Worm (Caenorhabditis elegans) whole organism, L4 larva: Measurements from ENCODE around the gene srab-16.

Experiments used
- D1046.2 ChIP-seq: fragments of 200-800 bp; sonication (Bioruptor generic); IDR thresholded peaks from 2 replicates; pipeline ENCODE4 v1.3.6; 2022; ENCODE audit warnings: missing genetic modification characterization, missing compliant biosample characterization
- F10B5.3 ChIP-seq: sonication (generic microtip); optimal IDR thresholded peaks from 2 replicates; lab custom pipeline; 2016; ENCODE audit warnings: mild to moderate bottlenecking, missing genetic modification characterization, missing compliant biosample characterization
- F44E2.7 ChIP-seq: fragments of 200-800 bp; sonication (Bioruptor generic); IDR thresholded peaks from 2 replicates; pipeline ENCODE4 v2.1.2; 2022; ENCODE audit warnings: missing genetic modification characterization, missing compliant biosample characterization
- Y48G9A.11 ChIP-seq: fragments of 200-800 bp; sonication (Bioruptor generic); IDR thresholded peaks from 2 replicates; pipeline ENCODE4 v1.3.6; 2022; ENCODE audit warnings: missing genetic modification reagents, missing genetic modification characterization, missing compliant biosample characterization
- Y5F2A.4 ChIP-seq: fragments of 200-800 bp; sonication (Bioruptor generic); optimal IDR thresholded peaks from 2 replicates; lab custom pipeline; 2018; ENCODE audit warnings: mild to moderate bottlenecking, missing genetic modification characterization, missing compliant biosample characterization
- ZK337.2 ChIP-seq: fragments of 200-800 bp; sonication (Bioruptor generic); IDR thresholded peaks from 2 replicates; pipeline ENCODE4 v1.3.6; 2022; ENCODE audit warnings: missing genetic modification reagents, missing genetic modification characterization, missing compliant biosample characterization
- aha-1 ChIP-seq: fragments of 150-350 bp; peaks from one replicate; lab custom pipeline; 2014; ENCODE audit warnings: missing biosample characterization, missing genetic modification characterization
- aly-2 ChIP-seq: sonication (generic microtip); optimal IDR thresholded peaks from 2 replicates; lab custom pipeline; 2018; ENCODE audit warnings: missing biosample characterization, missing genetic modification characterization
- ama-1 ChIP-seq: fragments of 150-350 bp; optimal IDR thresholded peaks from 2 replicates; lab custom pipeline; 2014; ENCODE audit warnings: inconsistent platforms, mixed read lengths
- arid-1 ChIP-seq: fragments of 200-800 bp; sonication (Bioruptor generic); conservative IDR thresholded peaks from 2 replicates; pipeline ENCODE4 v1.3.6; 2022; ENCODE audit warnings: missing genetic modification reagents, missing genetic modification characterization, missing compliant biosample characterization
- ceh-20 ChIP-seq: fragments of 200-800 bp; sonication (Bioruptor generic); IDR thresholded peaks from 2 replicates; pipeline ENCODE4 v1.3.6; 2022; ENCODE audit warnings: missing genetic modification reagents, missing genetic modification characterization, missing compliant biosample characterization
- ceh-44 ChIP-seq: fragments of 200-800 bp; sonication (Bioruptor generic); IDR thresholded peaks from 2 replicates; pipeline ENCODE4 v1.3.6; 2022; ENCODE audit warnings: missing genetic modification reagents, missing genetic modification characterization, missing compliant biosample characterization
- ceh-82 ChIP-seq: sonication (generic microtip); optimal IDR thresholded peaks from 2 replicates; lab custom pipeline; 2017; ENCODE audit warnings: missing biosample characterization, missing genetic modification characterization
- ctbp-1 ChIP-seq: fragments of 200-800 bp; sonication (Bioruptor generic); IDR thresholded peaks from 2 replicates; pipeline ENCODE4 v1.3.6; 2022; ENCODE audit warnings: missing genetic modification reagents, missing genetic modification characterization, missing compliant biosample characterization
- daf-12 ChIP-seq: fragments of 150-350 bp; optimal IDR thresholded peaks from 2 replicates; lab custom pipeline; 2014; ENCODE audit warnings: missing biosample characterization, missing genetic modification reagents, missing genetic modification characterization
- daf-16 ChIP-seq, 3 experiments: sonication (generic microtip); optimal IDR thresholded peaks; 2 replicates each; lab custom pipeline; 2016 to 2017; ENCODE audit warnings: missing genetic modification characterization in 3 of 3, missing genetic modification reagents in 3 of 3, mild to moderate bottlenecking in 2 of 3, missing compliant biosample characterization in 2 of 3, missing biosample characterization in 1 of 3, moderate library complexity in 1 of 3
- daf-19 ChIP-seq: fragments of 200-800 bp; sonication (Bioruptor generic); conservative IDR thresholded peaks from 2 replicates; pipeline ENCODE4 v1.3.6; 2022; ENCODE audit warnings: missing genetic modification characterization, missing compliant biosample characterization
- dmd-9 ChIP-seq: fragments of 200-800 bp; sonication (Bioruptor generic); IDR thresholded peaks from 2 replicates; pipeline ENCODE4 v1.3.6; 2022; ENCODE audit warnings: missing genetic modification reagents, missing genetic modification characterization, missing compliant biosample characterization
- dpl-1 ChIP-seq: fragments of 150-350 bp; optimal IDR thresholded peaks from 2 replicates; lab custom pipeline; 2014; ENCODE audit warnings: missing biosample characterization, missing genetic modification reagents, missing genetic modification characterization
- egl-27 ChIP-seq: sonication (generic microtip); optimal IDR thresholded peaks from 3 replicates; lab custom pipeline; 2017; ENCODE audit warnings: missing biosample characterization, missing genetic modification reagents, missing genetic modification characterization
- egl-43 ChIP-seq: fragments of 200-800 bp; sonication (Bioruptor generic); IDR thresholded peaks from 2 replicates; pipeline ENCODE4 v1.3.6; 2022; ENCODE audit warnings: missing genetic modification reagents, missing genetic modification characterization, missing compliant biosample characterization
- fkh-10 ChIP-seq: fragments of 150-350 bp; optimal IDR thresholded peaks from 2 replicates; lab custom pipeline; 2014; ENCODE audit warnings: missing biosample characterization, missing genetic modification reagents, missing genetic modification characterization
- fos-1 ChIP-seq: fragments of 150-350 bp; optimal IDR thresholded peaks from 2 replicates; lab custom pipeline; 2014; ENCODE audit warnings: missing biosample characterization, missing genetic modification characterization
- hlh-11 ChIP-seq: fragments of 200-800 bp; sonication (Bioruptor generic); optimal IDR thresholded peaks from 2 replicates; lab custom pipeline; 2018; ENCODE audit warnings: mild to moderate bottlenecking, missing genetic modification characterization, missing compliant biosample characterization
- hlh-30 ChIP-seq: sonication (generic microtip); optimal IDR thresholded peaks from 2 replicates; lab custom pipeline; 2017; ENCODE audit warnings: antibody characterized with exemption, mild to moderate bottlenecking, missing genetic modification characterization, missing compliant biosample characterization; ENCODE audit not compliant: insufficient read depth
- lim-7 ChIP-seq: fragments of 200-800 bp; sonication (Bioruptor generic); IDR thresholded peaks from 2 replicates; pipeline ENCODE4 v1.3.6; 2022; ENCODE audit warnings: missing genetic modification characterization, missing compliant biosample characterization
- lin-1 ChIP-seq: fragments of 200-800 bp; sonication (Bioruptor generic); IDR thresholded peaks from 2 replicates; pipeline ENCODE4 v1.3.6; 2022; ENCODE audit warnings: missing genetic modification reagents, missing genetic modification characterization, missing compliant biosample characterization
- lin-13 ChIP-seq: fragments of 150-350 bp; optimal IDR thresholded peaks from 2 replicates; lab custom pipeline; 2014; ENCODE audit warnings: missing biosample characterization, missing genetic modification reagents, missing genetic modification characterization
- lin-15B ChIP-seq: fragments of 150-350 bp; sonication (generic microtip); optimal IDR thresholded peaks from 3 replicates; lab custom pipeline; 2014; ENCODE audit warnings: missing biosample characterization, missing genetic modification characterization
- lin-29 ChIP-seq: fragments of 200-800 bp; sonication (Bioruptor generic); IDR thresholded peaks from 2 replicates; pipeline ENCODE4 v1.3.6; 2022; ENCODE audit warnings: missing genetic modification reagents, missing genetic modification characterization, missing compliant biosample characterization
- lin-38 ChIP-seq: fragments of 200-800 bp; sonication (Bioruptor generic); IDR thresholded peaks from 2 replicates; pipeline ENCODE4 v1.3.6; 2022; ENCODE audit warnings: missing genetic modification reagents, missing genetic modification characterization, missing compliant biosample characterization
- lin-39 ChIP-seq: fragments of 150-350 bp; optimal IDR thresholded peaks from 2 replicates; lab custom pipeline; 2014; ENCODE audit warnings: missing biosample characterization, missing genetic modification reagents, missing genetic modification characterization
- lir-3 ChIP-seq: sonication (generic microtip); optimal IDR thresholded peaks from 2 replicates; lab custom pipeline; 2016; ENCODE audit warnings: mild to moderate bottlenecking, missing genetic modification characterization, missing compliant biosample characterization
- madf-5 ChIP-seq, 2 experiments: fragments of 200-800 bp; sonication (Bioruptor generic); IDR thresholded peaks; 2 replicates each; pipeline ENCODE4 v1.3.6; 2022; ENCODE audit warnings: missing compliant biosample characterization in 2 of 2, missing genetic modification characterization in 2 of 2
- mdl-1 ChIP-seq, 2 experiments: fragments of 150-350 bp in 1 of 2; sonication (generic microtip) in 1 of 2; optimal IDR thresholded peaks; 2 replicates each; lab custom pipeline; 2014 to 2017; ENCODE audit warnings: missing biosample characterization in 2 of 2, missing genetic modification characterization in 2 of 2
- mxl-2 ChIP-seq: fragments of 200-800 bp; sonication (Bioruptor generic); conservative IDR thresholded peaks from 2 replicates; pipeline ENCODE4 v1.3.6; 2022; ENCODE audit warnings: missing genetic modification reagents, missing genetic modification characterization, missing compliant biosample characterization
- mxl-3 ChIP-seq: fragments of 200-800 bp; sonication (Bioruptor generic); optimal IDR thresholded peaks from 2 replicates; lab custom pipeline; 2018; ENCODE audit warnings: mild to moderate bottlenecking, missing genetic modification characterization, missing compliant biosample characterization
- nhr-111 ChIP-seq: fragments of 200-800 bp; sonication (Bioruptor generic); optimal IDR thresholded peaks from 2 replicates; lab custom pipeline; 2018; ENCODE audit warnings: mild to moderate bottlenecking, missing genetic modification characterization, missing compliant biosample characterization
- nhr-237 ChIP-seq: sonication (generic microtip); optimal IDR thresholded peaks from 2 replicates; lab custom pipeline; 2017; ENCODE audit warnings: missing biosample characterization, missing genetic modification characterization
- nhr-25 ChIP-seq: sonication (generic microtip); optimal IDR thresholded peaks from 2 replicates; lab custom pipeline; 2017; ENCODE audit warnings: missing genetic modification characterization, mild to moderate bottlenecking, missing compliant biosample characterization, antibody characterized with exemption, moderate library complexity, borderline replicate concordance; ENCODE audit not compliant: insufficient read depth
- nhr-28 ChIP-seq: fragments of 150-350 bp; optimal IDR thresholded peaks from 2 replicates; lab custom pipeline; 2014; ENCODE audit warnings: missing biosample characterization, missing genetic modification characterization
- nhr-42 ChIP-seq: fragments of 200-800 bp; sonication (Bioruptor generic); IDR thresholded peaks from 2 replicates; pipeline ENCODE4 v1.3.6; 2022; ENCODE audit warnings: missing genetic modification characterization, missing compliant biosample characterization
- nhr-77 ChIP-seq: fragments of 150-350 bp; optimal IDR thresholded peaks from 2 replicates; lab custom pipeline; 2014; ENCODE audit warnings: missing biosample characterization, missing genetic modification characterization
- pqm-1 ChIP-seq: sonication (generic microtip); optimal IDR thresholded peaks from 2 replicates; lab custom pipeline; 2017; ENCODE audit warnings: missing biosample characterization, missing genetic modification characterization
- sdz-12 ChIP-seq: fragments of 200-800 bp; sonication (Bioruptor generic); optimal IDR thresholded peaks from 2 replicates; lab custom pipeline; 2018; ENCODE audit warnings: mild to moderate bottlenecking, missing genetic modification characterization, missing compliant biosample characterization
- snpc-1.2 ChIP-seq: fragments of 200-800 bp; sonication (Bioruptor generic); IDR thresholded peaks from 2 replicates; pipeline ENCODE4 v1.3.6; 2022; ENCODE audit warnings: missing genetic modification reagents, missing genetic modification characterization, missing compliant biosample characterization
- unc-130 ChIP-seq: sonication (generic microtip); optimal IDR thresholded peaks from 2 replicates; lab custom pipeline; 2016; ENCODE audit warnings: missing genetic modification reagents, missing genetic modification characterization, missing compliant biosample characterization
- unc-39 ChIP-seq: sonication (generic microtip); optimal IDR thresholded peaks from 2 replicates; lab custom pipeline; 2017; ENCODE audit warnings: missing biosample characterization, missing genetic modification characterization
- vab-7 ChIP-seq: fragments of 200-800 bp; sonication (Bioruptor generic); IDR thresholded peaks from 2 replicates; pipeline ENCODE4 v1.3.6; 2022; ENCODE audit warnings: missing genetic modification reagents, missing genetic modification characterization, missing compliant biosample characterization
- zfp-3 ChIP-seq: fragments of 200-800 bp; sonication (Bioruptor generic); conservative IDR thresholded peaks from 2 replicates; pipeline ENCODE4 v1.3.6; 2022; ENCODE audit warnings: missing genetic modification reagents, missing genetic modification characterization, missing compliant biosample characterization
- ztf-7 ChIP-seq: fragments of 150-350 bp; optimal IDR thresholded peaks from 2 replicates; lab custom pipeline; 2014; ENCODE audit warnings: missing biosample characterization, missing genetic modification characterization

Gene srab-16

DNA sequence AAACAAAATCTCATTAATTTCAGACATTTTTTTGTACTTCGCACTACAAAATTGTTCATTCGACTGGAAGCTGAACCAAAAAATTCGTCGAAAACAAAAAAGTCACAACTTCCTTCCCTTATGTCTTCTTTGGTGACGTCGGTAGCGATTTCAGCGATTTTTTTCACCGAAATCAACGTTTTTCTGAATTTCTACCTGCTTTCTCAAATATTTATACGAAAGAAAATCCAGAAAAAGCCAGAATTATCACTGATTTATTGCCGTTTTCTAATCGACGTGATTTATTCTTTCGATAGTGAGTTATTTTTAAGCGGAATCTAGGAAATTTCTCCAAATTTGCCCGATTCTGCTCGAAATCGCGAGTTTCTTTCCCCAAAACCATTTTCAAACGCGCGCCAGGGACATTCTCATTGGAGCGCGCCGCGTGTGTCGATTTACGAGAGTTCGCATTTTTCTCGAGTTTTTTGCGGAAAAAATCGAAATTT is 7.6 kb upstream of the srab-16 start, which contains the start of gene srbc-58 (continued):
- TF ChIP-seq daf-16 (GFP tag; optimal IDR thresholded peaks at IDR 0.05; lab: Kevin White, UChicago) (no peak), daf-16 (tag; optimal IDR thresholded peaks at IDR 0.05; lab: Kevin White, UChicago) (peak; percentile 14), F10B5.3 (tag; lab: Kevin White, UChicago) (no peak), mdl-1 (tag; optimal IDR thresholded peaks at IDR 0.05; lab: Kevin White, UChicago) (no peak), mxl-2 (no peak), ceh-82 (tag; lab: Kevin White, UChicago) (no peak), ceh-20 (no peak), snpc-1.2 (0 out of 2 replicates have a peak, but pooled peaks have one; percentile 35), daf-19 (GFP tag; lab: Robert Waterston, UW) (no peak), unc-130 (GFP tag; lab: Kevin White, UChicago) (peak; percentile 6), egl-27 (tag; lab: Kevin White, UChicago) (no peak), ctbp-1 (GFP tag; lab: Robert Waterston, UW) (0 out of 2 replicates have a peak, but pooled peaks have one; percentile 21), lir-3 (tag; lab: Kevin White, UChicago) (no peak), nhr-42 (0 out of 2 replicates have a peak, but pooled peaks have one; percentile 38), madf-5 (GFP tag; IDR thresholded peaks at IDR 0.05; lab: Robert Waterston, UW) (no peak), pqm-1 (tag; lab: Kevin White, UChicago) (no peak), vab-7 (no peak), mxl-3 (no peak), ZK337.2 (GFP tag; lab: Robert Waterston, UW) (no peak), Y5F2A.4 (GFP tag; lab: Kevin White, UChicago) (no peak), hlh-11 (tag; lab: Kevin White, UChicago) (no peak), F44E2.7 (GFP tag; lab: Robert Waterston, UW) (no peak), lim-7 (GFP tag; lab: Robert Waterston, UW) (no peak), ceh-44 (no peak), arid-1 (GFP tag; lab: Robert Waterston, UW) (peak; percentile 70), nhr-111 (GFP tag; lab: Kevin White, UChicago) (no peak), ama-1 (lab: Kevin White, UChicago) (peak; percentile 69), sdz-12 (GFP tag; lab: Kevin White, UChicago) (no peak), daf-12 (tag; lab: Kevin White, UChicago) (no peak), aha-1 (peak; percentile 68), dmd-9 (no peak), lin-29 (GFP tag; lab: Robert Waterston, UW) (no peak), nhr-237 (tag; lab: Kevin White, UChicago) (no peak), egl-43 (GFP tag; lab: Robert Waterston, UW) (no peak), lin-38 (GFP tag; lab: Robert Waterston, UW) (peak; percentile 87)
- TF ChIP-seq, all 104 proteins: peak for 15

ce11 chrV:777285-777684 is 5.2 kb upstream of the srab-16 start, which contains the start of gene R09E12.9:
Gene R09E12.9, plus strand, starts transcription at chrV:777600.
- TF ChIP-seq lin-13 (no peak), dpl-1 (GFP tag; lab: Kevin White, UChicago) (peak; percentile 3), fos-1 (no peak), lir-3 (tag; lab: Kevin White, UChicago) (no peak), nhr-42 (peak; percentile 95), ztf-7 (tag; lab: Kevin White, UChicago) (no peak), D1046.2 (no peak), nhr-77 (peak; percentile 100), fkh-10 (GFP tag; lab: Kevin White, UChicago) (no peak), daf-16 (GFP tag; optimal IDR thresholded peaks at IDR 0.05; lab: Kevin White, UChicago) (no peak), daf-16 (tag; optimal IDR thresholded peaks at IDR 0.05; lab: Kevin White, UChicago) (no peak), nhr-28 (peak; percentile 100), hlh-30 (tag; lab: Kevin White, UChicago) (no peak), lin-39 (tag; lab: Kevin White, UChicago) (no peak), zfp-3 (GFP tag; lab: Robert Waterston, UW) (no peak), nhr-25 (tag; lab: Kevin White, UChicago) (no peak), lin-15B (no peak), sdz-12 (GFP tag; lab: Kevin White, UChicago) (no peak), aly-2 (tag; lab: Kevin White, UChicago) (no peak), unc-39 (no peak), Y48G9A.11 (GFP tag; lab: Robert Waterston, UW) (no peak), lin-1 (GFP tag; lab: Robert Waterston, UW) (no peak)
